Worm (Caenorhabditis elegans) whole organism, L4 larva: ENCODE measurements around the gene mdf-1.

Source experiments
- ama-1 ChIP-seq: fragments of 150-350 bp; optimal IDR thresholded peaks from 2 replicates; lab custom pipeline; 2014; ENCODE audit warnings: inconsistent platforms, mixed read lengths
- dve-1 ChIP-seq: sonication (generic microtip); optimal IDR thresholded peaks from 2 replicates; lab custom pipeline; 2017; ENCODE audit warnings: antibody characterized with exemption, mild to moderate bottlenecking, missing genetic modification characterization, missing compliant biosample characterization; ENCODE audit not compliant: insufficient read depth
- fos-1 ChIP-seq: fragments of 150-350 bp; optimal IDR thresholded peaks from 2 replicates; lab custom pipeline; 2014; ENCODE audit warnings: missing biosample characterization, missing genetic modification characterization
- lin-39 ChIP-seq: fragments of 150-350 bp; optimal IDR thresholded peaks from 2 replicates; lab custom pipeline; 2014; ENCODE audit warnings: missing biosample characterization, missing genetic modification reagents, missing genetic modification characterization
- lir-3 ChIP-seq: sonication (generic microtip); optimal IDR thresholded peaks from 2 replicates; lab custom pipeline; 2016; ENCODE audit warnings: mild to moderate bottlenecking, missing genetic modification characterization, missing compliant biosample characterization
- php-3 ChIP-seq: fragments of 200-800 bp; sonication (Bioruptor generic); IDR thresholded peaks from 2 replicates; pipeline ENCODE4 v1.3.6; 2022; ENCODE audit warnings: missing genetic modification reagents, missing genetic modification characterization, missing compliant biosample characterization
- snpc-1.2 ChIP-seq: fragments of 200-800 bp; sonication (Bioruptor generic); IDR thresholded peaks from 2 replicates; pipeline ENCODE4 v1.3.6; 2022; ENCODE audit warnings: missing genetic modification reagents, missing genetic modification characterization, missing compliant biosample characterization
- ztf-11 ChIP-seq: fragments of 150-350 bp; optimal IDR thresholded peaks from 2 replicates; lab custom pipeline; 2014; ENCODE audit warnings: missing biosample characterization, missing genetic modification characterization

DNA sequence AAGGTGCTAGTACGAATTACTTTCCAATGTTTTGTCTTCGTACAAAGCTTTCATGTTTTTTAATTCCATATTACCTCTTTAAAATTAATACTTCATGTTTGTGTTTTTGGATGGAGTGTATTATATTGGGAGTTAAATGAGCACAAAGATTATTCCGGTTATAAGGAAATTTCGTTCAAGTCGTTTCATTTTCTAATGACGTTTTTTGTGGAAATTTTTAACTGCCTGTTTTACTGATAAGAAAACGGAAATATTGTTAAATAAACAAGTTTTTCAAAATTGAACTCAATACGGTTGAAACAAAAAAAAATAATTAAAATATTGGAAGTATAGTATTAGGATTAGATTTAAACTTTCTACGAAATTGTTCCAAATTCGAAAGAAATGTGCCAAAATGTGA, 16.7 kb downstream of the mdf-1 start:
- TF ChIP-seq php-3 (GFP tag; lab: Robert Waterston, UW) = no peak
- TF ChIP-seq snpc-1.2 = no peak
- no peak for TF ChIP-seq ztf-11 (tag; lab: Kevin White, UChicago)
- TF ChIP-seq dve-1 (tag; lab: Kevin White, UChicago) = no peak
- no peak for TF ChIP-seq ama-1 (lab: Kevin White, UChicago)
- no peak for TF ChIP-seq fos-1 (tag; lab: Kevin White, UChicago)
- no peak for TF ChIP-seq lin-39 (tag; lab: Kevin White, UChicago)
- TF ChIP-seq lir-3 (tag; lab: Kevin White, UChicago) = no peak
